Fruit fly (Drosophila melanogaster): Measurements from ENCODE around the gene Polr2A.

DNA sequence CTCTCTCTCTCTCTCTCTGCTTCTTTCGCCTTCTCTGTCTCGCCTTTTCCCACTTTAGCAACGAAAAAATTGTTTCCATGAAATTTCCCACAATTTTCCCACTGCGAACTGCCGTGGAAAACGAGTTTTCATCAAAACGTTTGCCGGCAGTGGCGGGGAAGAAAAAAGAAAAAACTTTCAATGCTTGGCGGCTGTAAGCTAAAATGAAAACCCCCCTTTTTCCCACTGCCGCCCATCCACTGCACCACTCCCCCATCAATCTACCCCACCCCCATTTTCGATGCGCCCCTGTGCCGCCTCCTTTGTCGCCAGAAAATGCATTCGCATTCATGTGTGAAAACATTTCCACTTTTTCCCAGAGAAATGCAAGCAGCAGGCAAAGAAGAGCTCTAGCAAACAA lies 38.9 kb downstream of the Polr2A start:
- TF ChIP-seq CG11695 (GFP tag; IDR thresholded peaks at IDR 0.05): no peak
- TF ChIP-seq sens-2 (GFP tag; IDR thresholded peaks at IDR 0.05): no peak
- TF ChIP-seq klu (GFP tag; IDR thresholded peaks at IDR 0.05): no peak

All from whole organism, embryonic.